Worm (Caenorhabditis elegans) whole organism, L2 larva: ENCODE measurements around the gene sre-4.

ENCODE experiments used
- ama-1 ChIP-seq: fragments of 150-350 bp; optimal IDR thresholded peaks from 2 replicates; lab custom pipeline; 2018; ENCODE audit warnings: inconsistent platforms
- blmp-1 ChIP-seq: sonication (generic microtip); optimal IDR thresholded peaks from 2 replicates; lab custom pipeline; 2017; ENCODE audit warnings: missing genetic modification characterization, mild to moderate bottlenecking, missing compliant biosample characterization, antibody characterized with exemption, moderate library complexity; ENCODE audit not compliant: insufficient read depth
- elt-1 ChIP-seq: fragments of 150-350 bp; optimal IDR thresholded peaks from 2 replicates; lab custom pipeline; 2014; ENCODE audit warnings: missing biosample characterization, missing genetic modification characterization
- fos-1 ChIP-seq: fragments of 150-350 bp; optimal IDR thresholded peaks from 2 replicates; lab custom pipeline; 2014; ENCODE audit warnings: missing biosample characterization, missing genetic modification characterization
- lin-39 ChIP-seq: fragments of 150-350 bp; optimal IDR thresholded peaks from 2 replicates; lab custom pipeline; 2014; ENCODE audit warnings: missing biosample characterization, missing genetic modification reagents, missing genetic modification characterization
- mdl-1 ChIP-seq, 2 experiments: fragments of 150-350 bp in 1 of 2; sonication (generic microtip) in 1 of 2; optimal IDR thresholded peaks; 2 replicates each; lab custom pipeline; 2017; ENCODE audit warnings: missing biosample characterization in 2 of 2, missing genetic modification characterization in 2 of 2
- nhr-11 ChIP-seq: fragments of 150-350 bp; optimal IDR thresholded peaks from 2 replicates; lab custom pipeline; 2014; ENCODE audit warnings: missing biosample characterization, missing genetic modification characterization
- nhr-12 ChIP-seq: fragments of 150-350 bp; optimal IDR thresholded peaks from 2 replicates; lab custom pipeline; 2014; ENCODE audit warnings: missing biosample characterization, missing genetic modification characterization
- unc-62 ChIP-seq: fragments of 150-350 bp; optimal IDR thresholded peaks from 2 replicates; lab custom pipeline; 2014; ENCODE audit warnings: missing biosample characterization, missing genetic modification reagents, missing genetic modification characterization

ce11 chrIV:9737204-9737790, 47.3 kb downstream of the sre-4 start, which contains the start of gene cka-1:
- TF ChIP-seq unc-62 (no peak), blmp-1 (tag; lab: Kevin White, UChicago) (no peak), fos-1 (tag; lab: Kevin White, UChicago) (peak; percentile 63), mdl-1 (tag; optimal IDR thresholded peaks at IDR 0.05; lab: Kevin White, UChicago) (no peak), elt-1 (tag; lab: Kevin White, UChicago) (no peak), lin-39 (tag; lab: Kevin White, UChicago) (no peak), ama-1 (lab: Kevin White, UChicago) (no peak), nhr-11 (tag; lab: Kevin White, UChicago) (no peak), nhr-12 (tag; lab: Kevin White, UChicago) (no peak)
